Worm (Caenorhabditis elegans): ENCODE results near the gene C06G4.6.

The C06G4.6 gene

DNA sequence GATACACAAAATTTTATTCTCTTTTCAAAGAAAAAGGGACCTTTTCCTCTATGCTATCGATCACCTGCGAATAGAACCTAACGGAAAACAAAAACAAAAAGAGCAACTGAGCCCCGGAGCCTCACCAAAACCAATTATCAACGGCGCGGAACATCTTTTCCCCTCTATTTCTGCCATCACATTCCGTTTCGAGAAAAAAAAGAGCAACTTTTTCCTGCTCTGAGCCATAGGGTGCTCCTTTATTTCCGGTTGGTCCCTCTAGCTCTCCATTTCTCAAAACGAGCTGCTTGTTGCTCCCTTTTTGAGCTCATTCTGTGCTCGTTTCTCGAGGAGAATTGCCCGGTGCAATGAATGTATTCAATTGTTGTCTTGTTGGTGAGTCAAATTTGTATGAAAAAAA, 24.5 kb upstream of the C06G4.6 start, which contains the start of gene clp-1:
Gene clp-1, plus strand, starts transcription at position 301 of the 400 bp plus-strand sequence.
- no peak for TF ChIP-seq snpc-4 (tag; optimal IDR thresholded peaks at IDR 0.05)
- TF ChIP-seq zag-1 (tag; optimal IDR thresholded peaks at IDR 0.05): no peak
- no peak for TF ChIP-seq elt-3 (tag; optimal IDR thresholded peaks at IDR 0.05)
- TF ChIP-seq lin-39 (tag; optimal IDR thresholded peaks at IDR 0.05): no peak
- no peak for TF ChIP-seq nhr-129 (tag; optimal IDR thresholded peaks at IDR 0.05)
- TF ChIP-seq ZK546.5 (tag; optimal IDR thresholded peaks at IDR 0.05): no peak
- TF ChIP-seq ceh-16 (tag; optimal IDR thresholded peaks at IDR 0.05): no peak
- no peak for TF ChIP-seq nhr-23 (tag; optimal IDR thresholded peaks at IDR 0.05)
- no peak for TF ChIP-seq lin-13 (GFP tag; optimal IDR thresholded peaks at IDR 0.05)
- no peak for TF ChIP-seq sem-4 (tag; optimal IDR thresholded peaks at IDR 0.05)
- no peak for TF ChIP-seq skn-1 (tag; optimal IDR thresholded peaks at IDR 0.05)
- TF ChIP-seq aly-2 (tag; optimal IDR thresholded peaks at IDR 0.05): no peak
- no peak for TF ChIP-seq F13H6.1 (tag; optimal IDR thresholded peaks at IDR 0.05)
- no peak for TF ChIP-seq egl-27 (tag; optimal IDR thresholded peaks at IDR 0.05)
- TF ChIP-seq unc-55 (GFP tag; optimal IDR thresholded peaks at IDR 0.05): no peak

DNA sequence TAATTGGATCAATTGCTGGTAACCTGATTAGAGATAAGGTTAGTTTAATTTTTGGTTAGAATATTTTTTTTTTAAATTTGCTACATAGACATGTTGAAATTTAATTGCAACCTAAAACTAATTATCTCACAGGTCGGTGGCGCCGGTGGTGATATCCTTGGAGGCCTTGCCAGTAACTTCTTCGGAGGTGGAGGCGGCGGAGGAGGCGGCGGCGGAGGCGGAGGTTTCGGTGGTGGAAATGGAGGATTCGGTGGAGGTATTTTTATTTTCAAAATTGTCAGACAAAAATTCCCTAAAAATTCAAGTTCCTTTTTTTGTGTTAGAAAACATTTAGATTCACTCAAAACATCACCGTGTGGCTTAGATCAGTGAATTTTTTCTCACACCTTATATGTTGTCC, 23.0 kb upstream of the C06G4.6 start:
- TF ChIP-seq blmp-1 (tag; optimal IDR thresholded peaks at IDR 0.05; ENCODE audit: insufficient read depth): no peak
- TF ChIP-seq elt-3 (tag; optimal IDR thresholded peaks at IDR 0.05): no peak
- no peak for TF ChIP-seq nhr-6 (tag; optimal IDR thresholded peaks at IDR 0.05)
- TF ChIP-seq fos-1 (tag; optimal IDR thresholded peaks at IDR 0.05): no peak
- TF ChIP-seq crh-2 (tag; optimal IDR thresholded peaks at IDR 0.05): no peak
- TF ChIP-seq sem-4 (tag; optimal IDR thresholded peaks at IDR 0.05): no peak
- TF ChIP-seq egl-27 (tag; optimal IDR thresholded peaks at IDR 0.05): no peak
- TF ChIP-seq mdl-1 (tag; optimal IDR thresholded peaks at IDR 0.05): no peak
- no peak for TF ChIP-seq ceh-16 (tag; optimal IDR thresholded peaks at IDR 0.05)

DNA sequence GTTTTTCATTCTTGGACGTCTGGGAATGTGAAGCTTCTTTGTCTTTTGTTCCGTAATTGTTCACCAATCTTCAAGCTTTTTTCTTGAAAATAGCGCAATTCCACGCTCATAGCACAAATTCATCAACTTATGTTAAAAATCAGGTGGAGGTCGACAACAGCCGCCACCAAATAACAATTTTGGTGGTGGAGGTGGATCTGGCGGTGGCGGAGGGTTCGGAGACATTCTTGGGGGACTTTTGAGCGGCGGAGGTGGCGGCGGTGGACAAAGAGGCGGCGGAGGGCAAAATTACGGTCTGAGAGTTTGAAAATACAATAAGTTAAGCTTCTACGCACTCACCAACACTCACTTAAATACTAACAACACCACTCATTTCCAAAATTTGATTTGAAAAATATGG, 22.3 kb upstream of the C06G4.6 start:
- TF ChIP-seq elt-1 (tag; optimal IDR thresholded peaks at IDR 0.05) (no peak), nhr-12 (tag; optimal IDR thresholded peaks at IDR 0.05) (no peak), zag-1 (tag; optimal IDR thresholded peaks at IDR 0.05) (no peak), Y55F3AM.14 (GFP tag; optimal IDR thresholded peaks at IDR 0.05) (no peak), ztf-1 (GFP tag; conservative IDR thresholded peaks at IDR 0.05) (no peak)

DNA sequence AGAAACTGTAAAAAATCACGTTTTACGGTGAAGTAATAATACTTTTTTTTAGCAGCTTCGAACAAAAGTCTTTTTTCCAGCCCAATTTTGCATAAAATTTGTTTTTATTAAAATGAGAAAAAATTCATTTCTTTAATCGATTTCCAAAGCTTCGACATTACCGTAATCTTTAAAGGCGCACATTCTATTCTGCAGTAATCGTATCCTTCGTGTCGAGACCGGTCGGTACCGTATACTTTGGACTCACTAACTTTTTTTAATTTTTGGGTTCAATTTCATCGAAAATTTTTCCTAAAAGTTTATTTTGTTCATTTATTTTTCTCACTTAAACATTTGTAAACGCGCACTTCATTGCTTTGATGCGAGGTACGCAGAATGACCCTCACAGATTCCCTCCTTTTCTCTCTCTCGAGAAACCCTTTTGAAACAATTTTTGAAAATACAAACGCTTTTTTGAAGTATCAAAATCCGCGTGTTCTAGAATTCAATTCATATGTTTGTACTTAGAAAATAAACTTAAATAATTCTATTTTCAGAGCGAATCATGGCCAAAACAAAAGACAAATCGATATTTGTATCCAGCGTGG, 17.5 kb upstream of the C06G4.6 start, which contains the start of gene hrpk-2:
Gene hrpk-2, plus strand, starts transcription at position 537 of the 587 bp plus-strand sequence.
- TF ChIP-seq skn-1 (tag; optimal IDR thresholded peaks at IDR 0.05): no peak
- no peak for TF ChIP-seq nhr-25 (tag; optimal IDR thresholded peaks at IDR 0.05)
- no peak for TF ChIP-seq ceh-16 (tag; optimal IDR thresholded peaks at IDR 0.05)
- TF ChIP-seq ztf-4 (tag; optimal IDR thresholded peaks at IDR 0.05): no peak
- TF ChIP-seq C34F6.9 (tag; optimal IDR thresholded peaks at IDR 0.05): no peak
- no peak for TF ChIP-seq peb-1 (tag; optimal IDR thresholded peaks at IDR 0.05)
- TF ChIP-seq mbf-1 (tag; optimal IDR thresholded peaks at IDR 0.05): no peak
- TF ChIP-seq nhr-11 (tag; optimal IDR thresholded peaks at IDR 0.05): no peak

ce11 chrIII:7996353-7996752, 7.8 kb upstream of the C06G4.6 start, which contains the start of gene npr-17:
TSS of gene npr-17 (minus strand) at chrIII:7996453.
- TF ChIP-seq elt-1 (tag; optimal IDR thresholded peaks at IDR 0.05) (no peak), alr-1 (tag; optimal IDR thresholded peaks at IDR 0.05) (no peak), unc-62 (GFP tag; optimal IDR thresholded peaks at IDR 0.05) (no peak), nhr-25 (tag; optimal IDR thresholded peaks at IDR 0.05) (no peak), mdl-1 (tag; optimal IDR thresholded peaks at IDR 0.05) (no peak), C34F6.9 (tag; optimal IDR thresholded peaks at IDR 0.05) (no peak), unc-55 (GFP tag; optimal IDR thresholded peaks at IDR 0.05) (no peak), sma-3 (GFP tag; optimal IDR thresholded peaks at IDR 0.05) (no peak), dmd-4 (tag; optimal IDR thresholded peaks at IDR 0.05) (no peak), sma-9 (GFP tag; optimal IDR thresholded peaks at IDR 0.05) (no peak), sma-9 (tag; optimal IDR thresholded peaks at IDR 0.05) (no peak), nhr-11 (tag; optimal IDR thresholded peaks at IDR 0.05) (no peak), lin-13 (GFP tag; optimal IDR thresholded peaks at IDR 0.05) (no peak), lin-11 (tag; optimal IDR thresholded peaks at IDR 0.05) (no peak), nhr-12 (tag; optimal IDR thresholded peaks at IDR 0.05) (no peak), mab-5 (tag; optimal IDR thresholded peaks at IDR 0.05) (no peak), sem-4 (tag; optimal IDR thresholded peaks at IDR 0.05) (no peak)
